Worm (Caenorhabditis elegans) whole organism, L3 larva: ENCODE measurements around the gene nsph-4.3.

Experiments used
- ZK546.5 ChIP-seq: sonication (generic microtip); optimal IDR thresholded peaks from 2 replicates; lab custom pipeline; 2017; ENCODE audit warnings: missing biosample characterization, missing genetic modification characterization
- ama-1 ChIP-seq: fragments of 150-350 bp; optimal IDR thresholded peaks from 2 replicates; lab custom pipeline; 2018
- ceh-16 ChIP-seq: sonication (generic microtip); optimal IDR thresholded peaks from 2 replicates; lab custom pipeline; 2017; ENCODE audit warnings: missing biosample characterization, missing genetic modification characterization
- ceh-82 ChIP-seq: fragments of 150-350 bp; optimal IDR thresholded peaks from 2 replicates; lab custom pipeline; 2014; ENCODE audit warnings: missing biosample characterization, missing genetic modification characterization
- ceh-9 ChIP-seq: sonication (generic microtip); optimal IDR thresholded peaks from 2 replicates; lab custom pipeline; 2018; ENCODE audit warnings: missing biosample characterization, missing genetic modification characterization
- daf-12 ChIP-seq: fragments of 150-350 bp; optimal IDR thresholded peaks from 2 replicates; lab custom pipeline; 2014; ENCODE audit warnings: missing biosample characterization, missing genetic modification reagents, missing genetic modification characterization
- egl-5 ChIP-seq: fragments of 150-350 bp; optimal IDR thresholded peaks from 2 replicates; lab custom pipeline; 2017; ENCODE audit warnings: missing biosample characterization, missing genetic modification reagents, missing genetic modification characterization, inconsistent platforms
- elt-1 ChIP-seq: fragments of 150-350 bp; optimal IDR thresholded peaks from 2 replicates; lab custom pipeline; 2014; ENCODE audit warnings: missing biosample characterization, missing genetic modification characterization
- elt-2 ChIP-seq: sonication (generic microtip); optimal IDR thresholded peaks from 2 replicates; lab custom pipeline; 2016; ENCODE audit warnings: missing genetic modification reagents, mild to moderate bottlenecking, missing genetic modification characterization, missing compliant biosample characterization
- elt-3 ChIP-seq, 3 experiments: fragments of 150-350 bp in 1 of 3; sonication (generic microtip) in 2 of 3; optimal IDR thresholded peaks; 2 replicates in 2 of 3; 4 replicates in 1 of 3; lab custom pipeline; 2014 to 2017; ENCODE audit warnings: missing biosample characterization in 3 of 3, missing genetic modification characterization in 3 of 3
- fos-1 ChIP-seq: fragments of 150-350 bp; optimal IDR thresholded peaks from 2 replicates; lab custom pipeline; 2014; ENCODE audit warnings: missing biosample characterization, missing genetic modification characterization
- hmg-11 ChIP-seq: sonication (generic microtip); optimal IDR thresholded peaks from 2 replicates; lab custom pipeline; 2016; ENCODE audit warnings: missing genetic modification characterization, missing compliant biosample characterization
- jun-1 ChIP-seq: fragments of 150-350 bp; optimal IDR thresholded peaks from 2 replicates; lab custom pipeline; 2014; ENCODE audit warnings: missing biosample characterization, missing genetic modification reagents, missing genetic modification characterization
- lin-15B ChIP-seq: fragments of 150-350 bp; optimal IDR thresholded peaks from 2 replicates; lab custom pipeline; 2014; ENCODE audit warnings: missing biosample characterization, missing genetic modification characterization
- lin-39 ChIP-seq: fragments of 150-350 bp; optimal IDR thresholded peaks from 2 replicates; lab custom pipeline; 2018; ENCODE audit warnings: missing biosample characterization, missing genetic modification reagents, missing genetic modification characterization
- mml-1 ChIP-seq: fragments of 150-350 bp; sonication (generic microtip); optimal IDR thresholded peaks from 3 replicates; lab custom pipeline; 2014; ENCODE audit warnings: missing biosample characterization, missing genetic modification characterization
- nfya-1 ChIP-seq: sonication (generic microtip); optimal IDR thresholded peaks from 2 replicates; lab custom pipeline; 2017; ENCODE audit warnings: missing genetic modification characterization, mild to moderate bottlenecking, missing compliant biosample characterization, antibody characterized with exemption, moderate library complexity; ENCODE audit not compliant: insufficient read depth
- nhr-11 ChIP-seq: fragments of 150-350 bp; optimal IDR thresholded peaks from 2 replicates; lab custom pipeline; 2014; ENCODE audit warnings: missing biosample characterization, missing genetic modification characterization
- nhr-12 ChIP-seq: fragments of 150-350 bp; optimal IDR thresholded peaks from 2 replicates; lab custom pipeline; 2014; ENCODE audit warnings: missing biosample characterization, missing genetic modification characterization
- nhr-23 ChIP-seq: fragments of 150-350 bp; optimal IDR thresholded peaks from 2 replicates; lab custom pipeline; 2014; ENCODE audit warnings: missing biosample characterization, missing genetic modification reagents, missing genetic modification characterization
- nhr-237 ChIP-seq: fragments of 150-350 bp; optimal IDR thresholded peaks from 2 replicates; lab custom pipeline; 2014; ENCODE audit warnings: missing biosample characterization, missing genetic modification characterization
- nhr-25 ChIP-seq: sonication (generic microtip); optimal IDR thresholded peaks from 2 replicates; lab custom pipeline; 2017; ENCODE audit warnings: missing biosample characterization, missing genetic modification characterization
- nhr-28 ChIP-seq: fragments of 150-350 bp; optimal IDR thresholded peaks from 2 replicates; lab custom pipeline; 2014; ENCODE audit warnings: missing biosample characterization, missing genetic modification characterization
- nhr-43 ChIP-seq: sonication (generic microtip); optimal IDR thresholded peaks from 2 replicates; lab custom pipeline; 2016; ENCODE audit warnings: mild to moderate bottlenecking, missing genetic modification characterization, missing compliant biosample characterization; ENCODE audit not compliant: poor library complexity, severe bottlenecking
- nhr-67 ChIP-seq: fragments of 150-350 bp; optimal IDR thresholded peaks from 2 replicates; lab custom pipeline; 2014; ENCODE audit warnings: missing biosample characterization, missing genetic modification characterization
- nhr-76 ChIP-seq: fragments of 150-350 bp; sonication (generic microtip); optimal IDR thresholded peaks from 5 replicates; lab custom pipeline; 2014; ENCODE audit warnings: missing biosample characterization, missing genetic modification characterization
- pha-4 ChIP-seq: fragments of 150-350 bp; optimal IDR thresholded peaks from 2 replicates; lab custom pipeline; 2014; ENCODE audit warnings: missing biosample characterization, missing genetic modification reagents, missing genetic modification characterization
- skn-1 ChIP-seq: fragments of 150-350 bp; optimal IDR thresholded peaks from 2 replicates; lab custom pipeline; 2014; ENCODE audit warnings: missing biosample characterization, missing genetic modification characterization
- snpc-4 ChIP-seq: fragments of 150-350 bp; optimal IDR thresholded peaks from 2 replicates; lab custom pipeline; 2014; ENCODE audit warnings: missing biosample characterization, missing genetic modification characterization
- tbx-2 ChIP-seq: sonication (generic microtip); optimal IDR thresholded peaks from 2 replicates; lab custom pipeline; 2016; ENCODE audit warnings: mild to moderate bottlenecking, missing genetic modification characterization, missing compliant biosample characterization
- unc-39 ChIP-seq: sonication (generic microtip); optimal IDR thresholded peaks from 4 replicates; lab custom pipeline; 2017; ENCODE audit warnings: missing biosample characterization, missing genetic modification characterization
- unc-62 ChIP-seq: fragments of 150-350 bp; sonication (generic microtip); optimal IDR thresholded peaks from 4 replicates; lab custom pipeline; 2014; ENCODE audit warnings: missing biosample characterization, missing genetic modification reagents, missing genetic modification characterization
- ztf-11 ChIP-seq: fragments of 150-350 bp; optimal IDR thresholded peaks from 2 replicates; lab custom pipeline; 2014; ENCODE audit warnings: missing biosample characterization, missing genetic modification characterization
- ztf-4 ChIP-seq: fragments of 150-350 bp; optimal IDR thresholded peaks from 2 replicates; lab custom pipeline; 2014; ENCODE audit warnings: missing biosample characterization, missing genetic modification characterization

nsph-4.3 gene

ce11 chrIII:7570083-7570695 is 38.9 kb downstream of the nsph-4.3 start, which contains the start of gene R13A5.7 (continued):
- TF ChIP-seq elt-2 = peak; percentile 77
- no peak for TF ChIP-seq elt-3 (tag; optimal IDR thresholded peaks at IDR 0.05; lab: Kevin White, UChicago)
- TF ChIP-seq nhr-28 (tag; lab: Kevin White, UChicago) = no peak
- TF ChIP-seq egl-5 = peak; percentile 47
- TF ChIP-seq nhr-67 = no peak

- TF ChIP-seq ceh-16 (tag; lab: Kevin White, UChicago) = no peak
- TF ChIP-seq ztf-11 (tag; lab: Kevin White, UChicago) = no peak
- no peak for TF ChIP-seq unc-62 (GFP tag; lab: Kevin White, UChicago)
- no peak for TF ChIP-seq ZK546.5 (tag; lab: Kevin White, UChicago)
- no peak for TF ChIP-seq nhr-11 (tag; lab: Kevin White, UChicago)
- no peak for TF ChIP-seq snpc-4
- no peak for TF ChIP-seq egl-5
- no peak for TF ChIP-seq mml-1 (tag; lab: Kevin White, UChicago)
- TF ChIP-seq nhr-67 = no peak
- no peak for TF ChIP-seq lin-15B (tag; lab: Kevin White, UChicago)
- TF ChIP-seq fos-1 = no peak
- TF ChIP-seq nhr-23 = no peak
- TF ChIP-seq unc-39 (tag; lab: Kevin White, UChicago) = no peak
- TF ChIP-seq nhr-12 (tag; lab: Kevin White, UChicago) = no peak
- TF ChIP-seq nfya-1 (tag; lab: Kevin White, UChicago) = no peak
- no peak for TF ChIP-seq pha-4
- TF ChIP-seq nhr-25 = no peak
Observed at ce11 chrIII:7566098-7566497, 43.0 kb downstream of the nsph-4.3 start, which contains the start of gene ttr-32. ttr-32 (plus strand) TSS chrIII:7566411.

ce11 chrIII:7565247-7565646 is 43.8 kb downstream of the nsph-4.3 start, which contains the start of gene ttr-8:
ttr-8 (minus strand) TSS chrIII:7565347.
- no peak for TF ChIP-seq nhr-76
- no peak for TF ChIP-seq lin-39
- no peak for TF ChIP-seq nhr-11 (tag; lab: Kevin White, UChicago)
- TF ChIP-seq fos-1 = no peak
- TF ChIP-seq nhr-43 (tag; lab: Kevin White, UChicago) = no peak
- no peak for TF ChIP-seq unc-62 (GFP tag; lab: Kevin White, UChicago)
- TF ChIP-seq ceh-9 (tag; lab: Kevin White, UChicago) = no peak
- TF ChIP-seq mml-1 (tag; lab: Kevin White, UChicago) = no peak
- TF ChIP-seq elt-1 (tag; lab: Kevin White, UChicago) = no peak
- TF ChIP-seq nhr-67 = no peak
- TF ChIP-seq hmg-11 (tag; lab: Kevin White, UChicago) = no peak
- no peak for TF ChIP-seq lin-15B (tag; lab: Kevin White, UChicago)
- no peak for TF ChIP-seq ztf-4 (tag; lab: Kevin White, UChicago)
- no peak for TF ChIP-seq daf-12 (tag; lab: Kevin White, UChicago)

ce11 chrIII:7561872-7562271 is 47.2 kb downstream of the nsph-4.3 start, which contains the start of gene lgc-12:
lgc-12 (plus strand) TSS chrIII:7562172.
- no peak for TF ChIP-seq fos-1
- TF ChIP-seq pha-4 = no peak
- TF ChIP-seq ceh-82 = no peak
- TF ChIP-seq elt-2 = no peak
- no peak for TF ChIP-seq nhr-237 (tag; lab: Kevin White, UChicago)
- no peak for TF ChIP-seq nfya-1 (tag; lab: Kevin White, UChicago)
- no peak for TF ChIP-seq unc-39 (tag; lab: Kevin White, UChicago)
- TF ChIP-seq elt-3 (tag; optimal IDR thresholded peaks at IDR 0.05; lab: Kevin White, UChicago) = no peak
- no peak for TF ChIP-seq ama-1
- TF ChIP-seq tbx-2 (tag; lab: Kevin White, UChicago) = no peak
- no peak for TF ChIP-seq nhr-43 (tag; lab: Kevin White, UChicago)
- TF ChIP-seq jun-1 (tag; lab: Kevin White, UChicago) = no peak
- no peak for TF ChIP-seq skn-1 (tag; lab: Kevin White, UChicago)
- TF ChIP-seq nhr-76 = no peak
- no peak for TF ChIP-seq egl-5
- TF ChIP-seq nhr-25 = no peak

- TF ChIP-seq lin-39 (peak; percentile 31), unc-62 (GFP tag; lab: Kevin White, UChicago) (peak; percentile 61), egl-5 (no peak), ZK546.5 (tag; lab: Kevin White, UChicago) (no peak), elt-1 (tag; lab: Kevin White, UChicago) (peak; percentile 3), tbx-2 (tag; lab: Kevin White, UChicago) (no peak), nfya-1 (tag; lab: Kevin White, UChicago) (peak; percentile 25), nhr-11 (tag; lab: Kevin White, UChicago) (peak; percentile 48), nhr-25 (no peak), nhr-12 (tag; lab: Kevin White, UChicago) (no peak), jun-1 (tag; lab: Kevin White, UChicago) (no peak)
Observed at ce11 chrIII:7559869-7560268, 49.2 kb downstream of the nsph-4.3 start.
